Fruit fly (Drosophila melanogaster): Measurements from ENCODE around the gene Traf4.

Traf4 gene

DNA sequence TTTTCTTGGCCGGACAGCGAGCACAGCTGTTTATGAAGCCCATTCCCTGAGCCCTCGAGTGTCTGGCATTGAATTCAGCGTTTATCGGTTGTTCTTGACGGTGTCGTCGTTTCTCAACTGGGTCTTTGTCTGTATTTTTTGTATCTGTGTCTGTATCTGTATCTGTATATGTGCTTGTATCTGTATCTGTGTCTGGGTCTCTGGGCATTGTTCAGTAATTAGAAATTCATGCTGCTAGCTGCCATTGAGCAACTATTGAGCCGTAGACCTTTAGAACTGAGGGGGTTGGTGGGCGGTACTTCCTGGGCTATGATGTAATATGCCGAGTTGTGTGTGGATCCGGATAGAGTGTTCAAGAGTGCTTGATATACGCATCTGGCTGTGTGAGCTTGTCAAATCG lies 25.7 kb upstream of the Traf4 start:
- TF ChIP-seq Sox14 (GFP tag; optimal IDR thresholded peaks at IDR 0.05) (peak; percentile 30), Met (GFP tag; optimal IDR thresholded peaks at IDR 0.05) (no peak), lz (GFP tag; optimal IDR thresholded peaks at IDR 0.05) (no peak), CG1621 (tag; optimal IDR thresholded peaks at IDR 0.05) (no peak)

DNA sequence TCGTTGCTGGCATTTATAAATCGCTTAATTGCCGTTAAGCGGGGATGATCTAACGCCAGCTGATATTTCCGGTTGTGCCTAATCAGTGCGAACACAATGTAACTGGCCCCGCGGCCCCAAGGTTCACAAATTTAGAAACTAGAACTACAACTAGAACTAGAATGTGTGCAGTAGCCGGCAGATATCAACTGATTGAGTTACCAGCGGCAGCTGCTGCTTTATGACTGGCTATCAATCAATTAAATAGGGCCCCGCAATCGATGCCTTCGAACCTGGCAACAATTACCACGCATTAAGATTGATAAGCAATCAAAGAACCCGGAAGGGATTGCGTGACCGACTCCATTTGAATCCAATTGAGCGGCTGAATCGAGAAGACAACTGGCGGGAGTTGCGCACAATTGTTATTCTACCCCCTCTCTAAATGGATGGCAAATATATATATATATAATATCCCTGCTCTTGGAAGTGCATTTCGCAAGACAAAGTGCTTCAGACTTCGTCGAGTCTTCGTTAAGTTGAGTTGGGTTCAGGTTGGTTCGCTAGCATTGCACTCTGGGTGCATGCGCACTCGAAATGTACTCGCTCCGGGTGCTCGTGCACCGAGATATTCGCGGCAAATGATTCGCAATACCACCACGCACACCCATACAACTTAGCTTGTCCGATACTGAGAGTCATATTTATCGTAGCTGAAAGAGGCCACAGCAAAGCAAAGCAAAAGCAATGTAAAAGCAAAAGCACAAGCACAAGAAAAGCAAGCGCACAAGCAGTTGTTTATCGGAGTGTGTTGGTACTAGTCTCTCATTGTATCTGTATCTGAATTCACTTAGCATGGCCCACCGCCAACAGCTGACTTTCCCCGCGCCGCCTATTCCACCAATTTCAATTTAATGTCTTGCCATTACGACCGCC lies 21.7 kb upstream of the Traf4 start:
- peak; percentile 68 for TF ChIP-seq Eip78C (GFP tag)
- TF ChIP-seq ss (GFP tag; optimal IDR thresholded peaks at IDR 0.05) = peak in 1 of 2 experiments; percentile 48
- TF ChIP-seq Lpt (GFP tag; optimal IDR thresholded peaks at IDR 0.05) = peak; percentile 30
- peak; percentile 7 for TF ChIP-seq dsx (GFP tag; optimal IDR thresholded peaks at IDR 0.05; ENCODE audit: poor library complexity, severe bottlenecking)
- no peak for TF ChIP-seq spab (GFP tag; optimal IDR thresholded peaks at IDR 0.05)
- TF ChIP-seq eg (GFP tag; IDR thresholded peaks at IDR 0.05) = 0 out of 3 replicates have a peak, but pooled peaks have one; percentile 23
- TF ChIP-seq CG15336 (GFP tag; IDR thresholded peaks at IDR 0.05) = peak; percentile 10; the same call in 1 of the 2 replicates
- no peak for TF ChIP-seq CG1621 (tag; optimal IDR thresholded peaks at IDR 0.05)

DNA sequence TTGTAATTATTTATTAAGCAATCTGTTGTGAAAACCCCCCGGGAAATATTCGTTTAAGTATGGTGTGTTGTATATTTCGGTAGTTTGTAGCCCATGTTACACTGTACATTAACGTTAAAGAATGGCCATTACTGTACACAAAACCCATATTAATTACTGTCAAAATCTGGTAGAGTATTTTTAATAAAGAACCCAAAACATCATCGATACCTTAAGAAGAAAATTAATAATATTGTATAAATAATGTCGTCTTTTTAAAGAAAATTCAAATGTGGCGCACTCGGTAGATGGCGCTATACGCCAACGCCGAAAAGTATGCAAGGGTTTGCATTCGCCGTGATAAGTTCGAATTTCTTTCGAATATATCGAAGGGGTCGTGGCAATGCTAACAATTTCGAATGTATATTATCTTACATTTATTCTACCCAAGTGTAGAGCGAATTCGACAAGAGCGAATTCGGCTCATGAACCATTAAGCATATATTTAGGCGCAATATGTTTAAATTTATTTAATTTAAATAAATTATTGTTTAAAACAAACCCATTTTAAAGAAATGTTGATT lies 16.1 kb upstream of the Traf4 start:
- peak; percentile 48 for TF ChIP-seq Eip78C (GFP tag)
- peak; percentile 22 for TF ChIP-seq esn (GFP tag; optimal IDR thresholded peaks at IDR 0.05)
- no peak for TF ChIP-seq CG15336 (GFP tag; IDR thresholded peaks at IDR 0.05)

DNA sequence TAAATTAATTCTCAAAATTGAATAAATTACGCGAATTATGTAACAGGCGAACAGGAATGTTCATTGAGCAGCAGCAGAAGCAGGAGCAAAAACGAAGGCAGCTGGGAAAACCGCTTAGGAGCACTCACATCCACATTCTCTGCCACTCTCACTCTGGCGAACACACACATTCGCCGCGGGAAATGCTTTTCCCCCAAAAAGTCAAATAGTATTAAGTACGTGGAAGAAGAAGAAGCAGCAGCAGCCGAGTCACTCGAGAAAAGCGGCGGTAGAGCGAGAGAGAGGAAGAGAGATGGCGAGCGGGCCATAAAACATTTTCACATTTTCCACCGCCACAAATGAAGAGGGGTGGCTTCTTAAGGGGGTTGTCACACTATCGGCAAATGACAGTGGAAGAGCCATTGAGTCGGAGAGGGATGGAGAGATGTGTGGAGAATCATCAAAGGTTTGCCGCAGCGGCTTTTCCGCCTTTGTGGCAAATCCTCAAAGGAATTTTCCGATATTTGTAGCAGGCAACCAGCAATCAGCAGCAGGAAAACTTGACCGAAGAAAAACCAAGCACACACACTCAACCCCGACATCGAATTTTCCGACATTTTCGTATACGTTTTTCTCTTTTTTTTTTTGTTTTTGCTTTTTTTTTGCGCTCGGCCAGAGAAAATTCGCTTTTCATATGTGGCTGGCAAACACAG lies 15.0 kb upstream of the Traf4 start:
- TF ChIP-seq CG16779 (tag; optimal IDR thresholded peaks at IDR 0.05) (no peak), CG8119 (GFP tag; IDR thresholded peaks at IDR 0.05) (peak; percentile 91), eg (GFP tag; IDR thresholded peaks at IDR 0.05) (peak; percentile 93), Lpt (GFP tag; optimal IDR thresholded peaks at IDR 0.05) (peak; percentile 60), Hr38 (GFP tag; optimal IDR thresholded peaks at IDR 0.05) (peak; percentile 11), CG10669 (GFP tag; optimal IDR thresholded peaks at IDR 0.05) (no peak), CG11902 (GFP tag; optimal IDR thresholded peaks at IDR 0.05) (no peak), CG11762 (GFP tag; optimal IDR thresholded peaks at IDR 0.05; ENCODE audit: insufficient read depth) (no peak), CG32006 (GFP tag; optimal IDR thresholded peaks at IDR 0.05) (peak; percentile 5), CG6163 (GFP tag; IDR thresholded peaks at IDR 0.05) (peak; percentile 82), CG31627 (GFP tag; optimal IDR thresholded peaks at IDR 0.05) (no peak), Eip78C (GFP tag) (peak; percentile 61), CG6276 (GFP tag; optimal IDR thresholded peaks at IDR 0.05) (peak; percentile 91), net (GFP tag; optimal IDR thresholded peaks at IDR 0.05) (peak; percentile 29), Smox (GFP tag; optimal IDR thresholded peaks at IDR 0.05) (no peak), Hr4 (GFP tag; optimal IDR thresholded peaks at IDR 0.05) (peak; percentile 11), achi (GFP tag; optimal IDR thresholded peaks at IDR 0.05) (peak; percentile 19), CG8319 (GFP tag; optimal IDR thresholded peaks at IDR 0.05) (no peak), CG15336 (GFP tag; IDR thresholded peaks at IDR 0.05) (peak; percentile 90), acj6 (GFP tag; optimal IDR thresholded peaks at IDR 0.05) (no peak), CG11294 (GFP tag; IDR thresholded peaks at IDR 0.05) (peak; percentile 22; the same call in 1 of the 2 replicates), CG34406 (GFP tag; optimal IDR thresholded peaks at IDR 0.05) (no peak), cyc (GFP tag; optimal IDR thresholded peaks at IDR 0.05) (no peak), salr (GFP tag; optimal IDR thresholded peaks at IDR 0.05) (peak in 1 of 2 experiments; percentile 73), Gug (GFP tag; IDR thresholded peaks at IDR 0.05) (peak; percentile 51), dac (GFP tag; optimal IDR thresholded peaks at IDR 0.05) (peak; percentile 48)
